Worm (Caenorhabditis elegans): ENCODE results near the gene pqn-15.

Gene pqn-15

ce11 chrX:4260297-4260696 is 46.5 kb downstream of the pqn-15 start, which contains the start of gene C52B9.4 (continued):
- TF ChIP-seq ccch-3 (GFP tag; optimal IDR thresholded peaks at IDR 0.05) (no peak), nfya-1 (tag; optimal IDR thresholded peaks at IDR 0.05; ENCODE audit: borderline replicate concordance, insufficient read depth) (no peak), F52B5.7 (tag; optimal IDR thresholded peaks at IDR 0.05) (no peak), rcor-1 (GFP tag; IDR thresholded peaks at IDR 0.05) (no peak), bed-1 (GFP tag; IDR thresholded peaks at IDR 0.05) (no peak), ztf-18 (tag; optimal IDR thresholded peaks at IDR 0.05) (no peak), snpc-3.4 (tag; optimal IDR thresholded peaks at IDR 0.05) (no peak), lin-40 (tag; optimal IDR thresholded peaks at IDR 0.05) (peak; percentile 28), lin-35 (GFP tag; optimal IDR thresholded peaks at IDR 0.05) (no peak)

ce11 chrX:4256761-4257160 is 50.0 kb downstream of the pqn-15 start, which contains the start of gene srv-6:
Gene srv-6 (plus strand): TSS chrX:4257061.
- TF ChIP-seq lir-1 (GFP tag; conservative IDR thresholded peaks at IDR 0.05) (no peak), mel-28 (tag; optimal IDR thresholded peaks at IDR 0.05; ENCODE audit: borderline replicate concordance) (no peak), dox-1 (GFP tag; IDR thresholded peaks at IDR 0.05) (no peak), ceh-91 (GFP tag; IDR thresholded peaks at IDR 0.05) (no peak), mxl-1 (tag; optimal IDR thresholded peaks at IDR 0.05) (no peak), snpc-3.4 (tag; optimal IDR thresholded peaks at IDR 0.05) (no peak), cebp-2 (GFP tag; IDR thresholded peaks at IDR 0.05) (no peak), unc-62 (GFP tag; optimal IDR thresholded peaks at IDR 0.05) (no peak), die-1 (tag; optimal IDR thresholded peaks at IDR 0.05) (no peak), repo-1 (tag; optimal IDR thresholded peaks at IDR 0.05) (no peak), rec-8 (tag; optimal IDR thresholded peaks at IDR 0.05) (no peak), atf-7 (tag; optimal IDR thresholded peaks at IDR 0.05) (no peak), nfya-2 (GFP tag; IDR thresholded peaks at IDR 0.05) (no peak)

- TF ChIP-seq B0019.2 (GFP tag; conservative IDR thresholded peaks at IDR 0.05) (no peak), egrh-3 (GFP tag; IDR thresholded peaks at IDR 0.05) (peak; percentile 71), F57A8.1 (GFP tag; optimal IDR thresholded peaks at IDR 0.05) (no peak), nhr-120 (GFP tag; IDR thresholded peaks at IDR 0.05) (no peak), pbrm-1 (GFP tag; IDR thresholded peaks at IDR 0.05) (no peak), ZK185.1 (tag; optimal IDR thresholded peaks at IDR 0.05; ENCODE audit: poor library complexity, severe bottlenecking) (no peak), aptf-3 (GFP tag; IDR thresholded peaks at IDR 0.05) (no peak), hmg-20 (GFP tag; IDR thresholded peaks at IDR 0.05) (no peak)
Measured at ce11 chrX:4255366-4255765, 51.4 kb downstream of the pqn-15 start.

ce11 chrX:4254782-4255181 is 52.0 kb downstream of the pqn-15 start, which contains the start of gene taf-11.1:
Gene taf-11.1 (plus strand): TSS chrX:4255170.
- TF ChIP-seq B0035.1 (tag; optimal IDR thresholded peaks at IDR 0.05) (no peak), tlf-1 (GFP tag; optimal IDR thresholded peaks at IDR 0.05) (no peak), sea-2 (GFP tag; IDR thresholded peaks at IDR 0.05) (no peak), F10E7.11 (tag; optimal IDR thresholded peaks at IDR 0.05) (no peak), hrde-1 (tag; optimal IDR thresholded peaks at IDR 0.05; ENCODE audit: borderline replicate concordance) (no peak), ceh-79 (tag; optimal IDR thresholded peaks at IDR 0.05) (no peak), dox-1 (GFP tag; IDR thresholded peaks at IDR 0.05) (0 out of 2 replicates have a peak, but pooled peaks have one; percentile 8), lin-26 (GFP tag; IDR thresholded peaks at IDR 0.05) (no peak), lsy-27 (tag; optimal IDR thresholded peaks at IDR 0.05; ENCODE audit: borderline replicate concordance, insufficient read depth) (no peak), B0019.2 (GFP tag; conservative IDR thresholded peaks at IDR 0.05) (no peak), pha-4 (tag; optimal IDR thresholded peaks at IDR 0.05) (no peak), dpl-1 (GFP tag; optimal IDR thresholded peaks at IDR 0.05) (no peak), unc-130 (GFP tag; optimal IDR thresholded peaks at IDR 0.05) (no peak), ztf-25 (GFP tag; IDR thresholded peaks at IDR 0.05) (no peak), F33H1.4 (GFP tag; IDR thresholded peaks at IDR 0.05) (no peak), nhr-80 (tag; optimal IDR thresholded peaks at IDR 0.05) (peak; percentile 44), Y79H2A.3 (GFP tag; conservative IDR thresholded peaks at IDR 0.05) (no peak), ztf-3 (GFP tag; optimal IDR thresholded peaks at IDR 0.05) (no peak), ceh-27 (GFP tag; optimal IDR thresholded peaks at IDR 0.05) (peak; percentile 3)
